Worm (Caenorhabditis elegans) whole organism, early embryonic: ENCODE measurements around the gene F02D10.2.

Source experiments
- ama-1 ChIP-seq: fragments of 150-350 bp; optimal IDR thresholded peaks from 2 replicates; lab custom pipeline; 2014
- ceh-13 ChIP-seq: fragments of 200-800 bp; sonication (Bioruptor generic); optimal IDR thresholded peaks from 2 replicates; lab custom pipeline; 2018; ENCODE audit warnings: mild to moderate bottlenecking, missing genetic modification characterization, missing compliant biosample characterization
- ets-7 ChIP-seq: sonication (generic microtip); optimal IDR thresholded peaks from 2 replicates; lab custom pipeline; 2016; ENCODE audit warnings: missing genotype, missing genetic modification characterization, missing compliant biosample characterization
- flt-1 ChIP-seq: fragments of 200-800 bp; sonication (Bioruptor generic); IDR thresholded peaks from 2 replicates; pipeline ENCODE4 v1.3.6; 2022; ENCODE audit warnings: missing genetic modification characterization, missing compliant biosample characterization
- hmbx-1 ChIP-seq: sonication (generic microtip); optimal IDR thresholded peaks from 2 replicates; lab custom pipeline; 2016; ENCODE audit warnings: mild to moderate bottlenecking, missing genetic modification characterization, missing compliant biosample characterization
- hnd-1 ChIP-seq: sonication (generic microtip); optimal IDR thresholded peaks from 2 replicates; lab custom pipeline; 2016; ENCODE audit warnings: missing genetic modification characterization, missing compliant biosample characterization
- sea-1 ChIP-seq: fragments of 200-800 bp; sonication (Bioruptor generic); conservative IDR thresholded peaks from 2 replicates; pipeline ENCODE4 v1.3.6; 2022; ENCODE audit warnings: missing genetic modification characterization, missing compliant biosample characterization
- tbx-11 ChIP-seq: fragments of 200-800 bp; sonication (Bioruptor generic); IDR thresholded peaks from 2 replicates; pipeline ENCODE4 v1.3.6; 2022; ENCODE audit warnings: missing genetic modification characterization, missing compliant biosample characterization
- tra-4 ChIP-seq: sonication (generic microtip); optimal IDR thresholded peaks from 2 replicates; lab custom pipeline; 2017; ENCODE audit warnings: missing genetic modification characterization, missing compliant biosample characterization

DNA sequence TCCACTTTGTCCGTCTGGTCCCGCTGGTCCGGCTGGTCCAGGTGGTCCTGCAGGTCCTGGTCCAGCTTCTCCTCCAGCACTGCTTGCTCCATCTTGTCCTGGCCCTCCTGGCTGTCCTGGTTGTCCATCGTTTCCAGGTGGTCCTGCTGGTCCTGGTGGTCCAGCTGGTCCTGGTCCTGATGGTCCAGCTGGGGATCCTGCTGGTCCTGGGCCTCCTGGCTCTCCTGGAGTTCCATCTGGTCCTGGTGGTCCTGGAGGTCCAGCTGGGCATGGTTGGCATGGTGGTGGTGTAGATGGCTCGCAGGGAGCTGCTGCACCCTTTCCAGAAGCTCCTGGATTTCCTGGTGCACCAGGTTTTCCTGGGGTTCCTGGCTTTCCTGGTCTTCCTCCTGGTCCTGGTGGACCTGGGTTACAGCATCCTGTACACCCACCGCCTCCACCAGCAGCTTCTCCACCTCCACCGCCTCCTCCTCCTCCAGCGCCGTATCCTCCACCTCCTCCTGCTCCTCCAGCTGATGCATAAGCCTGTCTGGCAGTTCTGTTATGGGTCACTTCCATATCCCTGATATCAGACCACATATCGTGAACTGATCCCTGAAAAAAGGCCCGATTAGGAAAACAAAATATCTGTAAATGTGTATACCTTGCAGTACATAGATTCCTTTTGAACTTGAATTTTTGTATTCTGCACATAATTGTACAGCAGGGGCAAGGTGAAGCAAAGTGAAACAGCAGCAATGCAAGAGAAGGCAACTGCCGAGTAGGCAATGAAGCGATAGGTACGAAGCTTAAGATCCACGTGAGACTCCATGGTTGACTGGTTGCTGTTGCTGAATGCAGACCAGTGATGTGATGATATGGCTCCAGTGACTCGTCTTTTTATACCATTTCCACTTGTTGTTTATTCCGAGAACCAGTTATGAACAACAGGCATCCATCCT, 3.5 kb upstream of the F02D10.2 start, which contains the start of gene col-183:
- no peak for TF ChIP-seq ceh-13 (GFP tag; lab: Kevin White, UChicago)
- TF ChIP-seq hnd-1 (tag; lab: Kevin White, UChicago) = no peak
- TF ChIP-seq ama-1 (lab: Kevin White, UChicago) = no peak
- no peak for TF ChIP-seq ets-7
- no peak for TF ChIP-seq tra-4
- no peak for TF ChIP-seq sea-1 (GFP tag; lab: Robert Waterston, UW)
- TF ChIP-seq hmbx-1 (tag; lab: Kevin White, UChicago) = no peak
- no peak for TF ChIP-seq tbx-11 (GFP tag; lab: Robert Waterston, UW)
- TF ChIP-seq flt-1 (GFP tag; lab: Robert Waterston, UW) = no peak
